Worm (Caenorhabditis elegans): ENCODE data around the gene srp-1.

Gene srp-1

DNA sequence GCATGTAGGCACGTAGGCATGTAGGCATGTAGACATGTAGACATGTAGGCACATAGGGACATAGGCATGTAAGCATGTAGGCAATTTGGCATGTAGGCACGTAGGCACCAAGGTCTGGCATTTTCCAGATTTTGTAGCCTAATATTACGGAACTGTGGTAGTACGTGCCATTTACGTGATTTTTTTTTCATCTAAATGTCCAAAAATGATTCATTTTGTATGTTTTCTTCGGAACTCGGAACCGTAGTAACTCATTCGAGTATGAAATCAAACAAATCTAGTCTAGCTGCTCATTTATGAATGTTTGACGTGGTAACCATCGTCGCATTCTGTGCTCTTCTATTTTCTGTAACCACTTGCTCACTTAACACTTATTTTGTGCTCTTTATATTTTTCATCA is 25.3 kb downstream of the srp-1 start, which contains the start of gene srbc-59:
srbc-59 (plus strand) TSS at position 301 of the 400 bp plus-strand sequence.
- TF ChIP-seq F22D6.2 (tag; optimal IDR thresholded peaks at IDR 0.05): no peak
- TF ChIP-seq nhr-27 (tag; optimal IDR thresholded peaks at IDR 0.05): no peak
- no peak for TF ChIP-seq aptf-2 (GFP tag; conservative IDR thresholded peaks at IDR 0.05)
- no peak for TF ChIP-seq snpc-1.3 (tag; optimal IDR thresholded peaks at IDR 0.05; ENCODE audit: insufficient read depth)
- TF ChIP-seq lag-1 (GFP tag; IDR thresholded peaks at IDR 0.05): no peak
- TF ChIP-seq nhr-120 (GFP tag; IDR thresholded peaks at IDR 0.05): no peak
- no peak for TF ChIP-seq nhr-90 (tag; optimal IDR thresholded peaks at IDR 0.05)

DNA sequence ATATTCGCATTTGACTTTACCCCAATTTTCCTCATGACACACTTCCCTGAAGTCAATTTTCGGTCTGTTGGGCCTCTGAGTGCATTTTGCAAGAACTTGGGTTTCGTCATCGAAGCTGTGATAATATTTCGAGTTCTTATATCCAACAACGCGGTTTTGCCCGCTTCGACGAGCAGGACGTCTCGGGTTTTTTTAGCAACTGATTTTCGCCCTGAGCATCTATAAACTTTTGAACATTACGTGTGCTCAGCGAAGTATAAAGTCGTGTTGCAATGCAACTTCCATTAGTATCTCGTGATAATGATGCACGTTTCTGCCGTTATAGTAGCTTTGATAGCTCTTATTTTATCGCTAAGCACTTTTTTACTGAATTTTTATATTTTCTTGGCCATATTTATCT is 26.9 kb downstream of the srp-1 start, which contains the start of gene srbc-60:
srbc-60 (plus strand) TSS at position 301 of the 400 bp plus-strand sequence.
- TF ChIP-seq athp-1 (tag; optimal IDR thresholded peaks at IDR 0.05) (no peak), rcor-1 (GFP tag; IDR thresholded peaks at IDR 0.05) (no peak), tbx-9 (tag; optimal IDR thresholded peaks at IDR 0.05; ENCODE audit: borderline replicate concordance) (no peak), hsf-1 (GFP tag; IDR thresholded peaks at IDR 0.05) (no peak), madf-8 (GFP tag; conservative IDR thresholded peaks at IDR 0.05) (no peak), aptf-3 (GFP tag; IDR thresholded peaks at IDR 0.05) (no peak), snpc-4 (GFP tag; optimal IDR thresholded peaks at IDR 0.05) (no peak), snpc-4 (tag; optimal IDR thresholded peaks at IDR 0.05) (no peak), rpc-1 (optimal IDR thresholded peaks at IDR 0.05) (no peak), rpc-1 (tag; optimal IDR thresholded peaks at IDR 0.05) (no peak), nfya-2 (GFP tag; IDR thresholded peaks at IDR 0.05) (no peak), F22D6.2 (tag; optimal IDR thresholded peaks at IDR 0.05) (no peak), C06A6.2 (GFP tag; conservative IDR thresholded peaks at IDR 0.05) (no peak)

DNA sequence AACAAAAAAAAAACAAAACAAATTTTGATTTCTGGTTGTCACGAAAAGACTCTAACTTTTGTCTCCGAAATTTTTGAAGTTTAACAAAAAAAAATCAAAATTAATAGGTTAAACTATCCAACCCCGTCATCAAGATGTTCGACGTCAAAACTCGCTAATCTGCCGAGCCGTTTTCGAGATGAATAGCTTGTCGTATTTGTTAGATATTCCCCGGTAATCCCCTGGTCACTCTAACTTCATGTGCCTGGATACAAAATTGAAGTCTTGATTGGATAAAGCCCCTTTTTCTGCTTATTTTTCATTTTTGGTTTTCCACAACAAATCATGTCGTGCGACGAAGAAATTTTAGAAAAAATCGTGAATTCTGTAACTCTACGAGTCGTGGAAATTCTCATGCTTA is 29.3 kb downstream of the srp-1 start, which contains the start of gene srab-16:
srab-16 (plus strand) TSS at position 301 of the 400 bp plus-strand sequence.
- TF ChIP-seq F10E7.11 (tag; optimal IDR thresholded peaks at IDR 0.05) (no peak), F57C9.4 (tag; optimal IDR thresholded peaks at IDR 0.05) (no peak), F33H1.4 (GFP tag; IDR thresholded peaks at IDR 0.05) (no peak)

DNA sequence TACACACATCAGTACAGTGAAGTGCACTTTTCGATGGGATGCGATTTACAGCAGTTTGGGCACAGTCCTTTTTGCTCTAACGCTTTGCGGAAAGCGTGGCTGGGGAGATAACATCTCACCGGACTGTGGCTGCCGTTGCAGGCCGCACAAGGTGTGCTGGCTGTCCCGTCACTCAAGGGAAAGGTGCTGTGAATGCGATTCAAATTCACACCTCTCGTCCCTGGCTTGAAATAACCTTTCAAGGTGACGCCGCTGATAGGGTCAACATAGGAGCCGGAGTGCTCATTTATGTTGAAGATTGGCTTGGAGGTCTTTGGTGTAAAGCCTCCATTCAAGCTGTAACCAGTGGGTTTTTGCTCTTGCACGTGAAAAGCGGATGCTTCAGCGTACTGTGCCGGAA is 41.0 kb downstream of the srp-1 start:
- TF ChIP-seq F33H1.4 (GFP tag; IDR thresholded peaks at IDR 0.05) (no peak), ceh-58 (GFP tag; IDR thresholded peaks at IDR 0.05) (0 out of 2 replicates have a peak, but pooled peaks have one; percentile 59)

DNA sequence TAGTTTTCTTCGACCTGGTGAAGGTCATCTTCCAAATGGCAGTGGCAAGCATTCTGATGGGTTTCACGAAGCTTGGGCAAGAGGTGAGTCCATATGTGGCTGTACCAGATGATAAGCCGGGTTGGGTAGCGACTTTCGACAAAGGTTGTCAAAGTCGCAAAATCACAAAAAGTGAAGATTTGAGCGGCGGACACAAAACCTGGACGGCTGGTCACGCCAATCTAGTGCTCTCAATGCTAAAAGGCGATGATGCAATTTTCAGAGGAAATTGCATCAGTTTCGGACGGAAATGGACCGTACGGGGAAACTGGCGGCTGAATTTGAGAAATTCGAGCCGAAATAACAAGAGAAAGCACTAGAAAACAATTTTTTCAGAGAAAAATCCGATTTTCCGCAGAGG is 44.2 kb downstream of the srp-1 start:
- TF ChIP-seq snpc-1.1 (tag; optimal IDR thresholded peaks at IDR 0.05; ENCODE audit: insufficient read depth) (peak; percentile 3), B0035.1 (tag; optimal IDR thresholded peaks at IDR 0.05) (no peak), bed-2 (GFP tag; IDR thresholded peaks at IDR 0.05) (no peak), snpc-4 (GFP tag; optimal IDR thresholded peaks at IDR 0.05) (no peak), snpc-4 (tag; optimal IDR thresholded peaks at IDR 0.05) (peak in 3 of 4 experiments; percentile 37 to 82 (median 78)), F49E8.2 (tag; optimal IDR thresholded peaks at IDR 0.05; ENCODE audit: insufficient read depth) (no peak), attf-3 (GFP tag; conservative IDR thresholded peaks at IDR 0.05) (no peak), mxl-1 (tag; optimal IDR thresholded peaks at IDR 0.05) (no peak)

DNA sequence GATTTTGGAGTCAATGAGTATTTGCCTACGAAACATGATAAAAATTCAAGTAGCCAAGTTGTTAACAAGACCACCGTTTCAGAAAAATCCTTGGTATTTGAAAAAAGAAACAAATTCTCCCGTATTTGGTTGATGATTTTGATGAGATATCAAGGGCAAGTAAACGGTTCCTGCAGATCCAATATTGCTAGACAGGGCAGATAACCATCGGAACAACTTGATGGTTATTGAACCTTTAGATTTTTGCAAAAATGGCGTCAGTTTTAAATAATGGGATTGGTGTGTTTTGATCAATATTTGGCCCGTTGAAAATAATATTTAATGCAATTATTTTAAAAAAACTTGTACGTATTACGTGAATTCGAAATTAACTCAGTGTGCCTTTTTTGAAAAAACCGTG is 47.2 kb downstream of the srp-1 start:
- TF ChIP-seq chd-7 (tag; optimal IDR thresholded peaks at IDR 0.05) (no peak), hlh-26 (GFP tag; conservative IDR thresholded peaks at IDR 0.05) (no peak), ztf-3 (GFP tag; optimal IDR thresholded peaks at IDR 0.05) (no peak), die-1 (tag; optimal IDR thresholded peaks at IDR 0.05) (no peak), lin-40 (tag; optimal IDR thresholded peaks at IDR 0.05) (no peak), Y79H2A.3 (GFP tag; conservative IDR thresholded peaks at IDR 0.05) (no peak), nhr-179 (tag; optimal IDR thresholded peaks at IDR 0.05) (no peak), hlh-12 (tag; optimal IDR thresholded peaks at IDR 0.05) (no peak), F10E7.11 (tag; optimal IDR thresholded peaks at IDR 0.05) (no peak), lin-35 (GFP tag; optimal IDR thresholded peaks at IDR 0.05) (no peak), C06A6.2 (GFP tag; conservative IDR thresholded peaks at IDR 0.05) (no peak), Y95B8A.8 (GFP tag; IDR thresholded peaks at IDR 0.05) (no peak), tbx-9 (tag; optimal IDR thresholded peaks at IDR 0.05; ENCODE audit: borderline replicate concordance) (no peak), ztf-28 (GFP tag; IDR thresholded peaks at IDR 0.05) (no peak), unc-130 (GFP tag; optimal IDR thresholded peaks at IDR 0.05) (no peak)
